Fruit fly (Drosophila melanogaster): ENCODE results near the gene Sema1a.

Gene Sema1a

DNA sequence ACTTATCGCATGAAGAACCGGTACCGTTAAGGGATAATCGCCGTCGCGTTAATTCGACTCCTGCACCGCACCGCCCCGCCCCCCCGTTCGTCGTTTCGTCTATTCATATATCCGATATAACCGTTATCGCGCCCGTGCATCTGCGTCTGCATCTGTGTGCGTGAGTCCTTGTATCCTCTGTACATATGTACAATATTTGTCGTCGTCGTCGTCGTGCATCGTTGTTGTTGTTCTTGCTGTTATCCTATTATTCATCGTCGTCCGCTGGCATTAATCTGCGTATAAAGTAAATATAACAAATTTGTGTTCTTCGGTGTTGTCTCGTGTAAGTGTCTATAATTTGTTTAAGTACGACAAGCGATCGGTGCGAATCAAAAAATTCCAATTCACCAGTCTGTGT, 2.7 kb downstream of the Sema1a start (continued):
- TF ChIP-seq sens (GFP tag) (peak; percentile 15), Oli (tag; optimal IDR thresholded peaks at IDR 0.05) (no peak)

DNA sequence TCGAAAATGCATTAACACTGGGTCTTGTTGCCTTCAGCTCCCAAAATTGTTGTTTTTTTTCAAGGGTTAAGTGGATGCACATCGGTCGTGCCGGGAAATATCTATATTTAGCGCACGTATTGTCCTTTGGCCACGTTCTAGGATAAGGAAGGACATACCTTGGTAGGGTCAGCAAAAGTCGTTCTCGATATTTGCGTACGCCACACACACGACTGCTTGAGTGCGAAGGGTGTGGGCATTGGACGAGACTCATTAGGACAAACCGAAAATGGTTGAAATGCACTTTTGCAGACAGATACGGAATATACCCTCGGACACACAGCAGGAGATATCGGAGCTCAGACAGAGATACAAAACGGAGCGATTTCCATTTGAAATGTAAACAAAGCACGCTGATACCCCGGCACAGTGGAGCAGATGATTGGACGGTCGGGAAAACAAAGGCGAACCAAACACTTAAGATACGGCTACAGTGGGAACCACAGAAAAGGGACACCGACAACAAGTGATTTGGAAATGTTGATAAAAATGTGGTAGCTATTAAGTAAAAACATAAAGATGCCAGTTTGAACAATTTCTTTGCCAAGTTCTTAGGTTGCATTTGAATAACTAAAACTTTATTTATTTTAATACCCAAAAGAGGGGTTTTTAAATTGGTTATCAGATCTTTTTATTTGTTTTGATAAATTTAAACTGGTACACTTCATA, 3.6 kb downstream of the Sema1a start:
- TF ChIP-seq CG18262 (tag; optimal IDR thresholded peaks at IDR 0.05) (peak; percentile 20), bsh (GFP tag; optimal IDR thresholded peaks at IDR 0.05) (peak in 1 of 2 experiments; percentile 35), z (GFP tag; IDR thresholded peaks at IDR 0.05) (0 out of 3 replicates have a peak, but pooled peaks have one; percentile 12), CG4282 (GFP tag; optimal IDR thresholded peaks at IDR 0.05) (peak; percentile 49), psq (GFP tag; optimal IDR thresholded peaks at IDR 0.05) (no peak), gem (tag; optimal IDR thresholded peaks at IDR 0.05) (peak; percentile 12), chm (GFP tag; IDR thresholded peaks at IDR 0.05) (no peak), unpg (GFP tag; optimal IDR thresholded peaks at IDR 0.05) (peak; percentile 3), slbo (GFP tag; IDR thresholded peaks at IDR 0.05) (no peak), Nf-YA (GFP tag; IDR thresholded peaks at IDR 0.05) (no peak), Rfx (GFP tag; IDR thresholded peaks at IDR 0.05) (no peak), CG17361 (GFP tag; IDR thresholded peaks at IDR 0.05) (0 out of 3 replicates have a peak, but pooled peaks have one; percentile 12), tll (GFP tag; optimal IDR thresholded peaks at IDR 0.05) (peak in 1 of 2 experiments; percentile 81), CG11504 (tag; optimal IDR thresholded peaks at IDR 0.05) (peak; percentile 3), D19A (tag; optimal IDR thresholded peaks at IDR 0.05) (peak; percentile 30), br (optimal IDR thresholded peaks at IDR 0.05) (no peak), Oli (tag; optimal IDR thresholded peaks at IDR 0.05) (peak; percentile 1), ci (GFP tag; IDR thresholded peaks at IDR 0.05) (0 out of 3 replicates have a peak, but pooled peaks have one; percentile 15), CG4707 (GFP tag; optimal IDR thresholded peaks at IDR 0.05) (peak; percentile 39), az2 (GFP tag; optimal IDR thresholded peaks at IDR 0.05) (peak; percentile 0), Bgb (GFP tag; IDR thresholded peaks at IDR 0.05; ENCODE audit: partially characterized antibody) (no peak), prd (optimal IDR thresholded peaks at IDR 0.05) (no peak), prd (GFP tag; IDR thresholded peaks at IDR 0.05) (peak; percentile 20; the same call in 1 of the 3 replicates), ac (GFP tag; optimal IDR thresholded peaks at IDR 0.05) (peak; percentile 14), CG12391 (tag; optimal IDR thresholded peaks at IDR 0.05) (peak; percentile 4), CG15479 (GFP tag; optimal IDR thresholded peaks at IDR 0.05) (peak; percentile 87), tup (GFP tag; optimal IDR thresholded peaks at IDR 0.05) (peak; percentile 15), CoRest (tag; optimal IDR thresholded peaks at IDR 0.05) (peak; percentile 17), D (optimal IDR thresholded peaks at IDR 0.05) (no peak), D (GFP tag; optimal IDR thresholded peaks at IDR 0.05) (peak; percentile 22), CG1603 (tag; optimal IDR thresholded peaks at IDR 0.05) (peak; percentile 5), grau (tag; optimal IDR thresholded peaks at IDR 0.05) (peak; percentile 93), phol (tag; optimal IDR thresholded peaks at IDR 0.05) (peak; percentile 20), Myb (GFP tag; optimal IDR thresholded peaks at IDR 0.05) (no peak), CG30431 (GFP tag; optimal IDR thresholded peaks at IDR 0.05) (no peak), row (GFP tag; IDR thresholded peaks at IDR 0.05) (peak; percentile 38; the same call in 2 of the 3 replicates), Fer3 (tag; optimal IDR thresholded peaks at IDR 0.05) (no peak), twi (tag; optimal IDR thresholded peaks at IDR 0.05) (peak; percentile 22), CG14710 (tag; optimal IDR thresholded peaks at IDR 0.05) (peak; percentile 9), sens (GFP tag) (peak; percentile 77), inv (GFP tag; IDR thresholded peaks at IDR 0.05; ENCODE audit: partially characterized antibody) (no peak), CG2199 (GFP tag; IDR thresholded peaks at IDR 0.05) (0 out of 3 replicates have a peak, but pooled peaks have one; percentile 27), CG33213 (GFP tag; optimal IDR thresholded peaks at IDR 0.05) (no peak), crp (GFP tag; optimal IDR thresholded peaks at IDR 0.05) (no peak), CG11247 (GFP tag; IDR thresholded peaks at IDR 0.05) (no peak), BEAF-32 (GFP tag; optimal IDR thresholded peaks at IDR 0.05) (no peak), sob (GFP tag; IDR thresholded peaks at IDR 0.05) (0 out of 2 replicates have a peak, but pooled peaks have one; percentile 7)

Measured in whole organism, embryonic.